Worm (Caenorhabditis elegans): ENCODE measurements around the gene nduc-2.
A peak's percentile ranks its signal among the peaks of the same experiment; 100 is the strongest.

ce11 chrIII:2785840-2786239, 812 bp upstream of the nduc-2 start, which contains the start of gene Y71H2AM.20:
- TF ChIP-seq T26A8.4 (GFP tag; IDR thresholded peaks at IDR 0.05) (peak; percentile 68), mdl-1 (tag; optimal IDR thresholded peaks at IDR 0.05) (peak in 1 of 2 experiments; percentile 79), skn-1 (tag; optimal IDR thresholded peaks at IDR 0.05) (no peak), zip-2 (tag; optimal IDR thresholded peaks at IDR 0.05) (peak; percentile 73), unc-62 (GFP tag; optimal IDR thresholded peaks at IDR 0.05 in 1 of 2) (peak in 1 of 2 experiments; percentile 97), unc-62 (tag; optimal IDR thresholded peaks at IDR 0.05) (no peak), aly-2 (tag; optimal IDR thresholded peaks at IDR 0.05) (no peak), Y75B8A.6 (GFP tag; IDR thresholded peaks at IDR 0.05) (peak; percentile 61; the same call in 1 of the 2 replicates), aha-1 (tag) (peak; percentile 98), Y5F2A.4 (GFP tag; optimal IDR thresholded peaks at IDR 0.05) (no peak)
